Fruit fly (Drosophila melanogaster) whole organism, embryonic: ENCODE data around the gene teq.

Experiments used
- B-H2 ChIP-seq: fragments of 200-800 bp; sonication (Bioruptor generic); optimal IDR thresholded peaks from 2 replicates; lab custom pipeline; 2018; ENCODE audit warnings: missing biosample characterization, mild to moderate bottlenecking, missing genetic modification characterization
- CG1024 ChIP-seq: fragments of 200-800 bp; sonication (Bioruptor generic); IDR thresholded peaks from 2 replicates; pipeline ENCODE4 v1.3.6; 2022; ENCODE audit warnings: missing biosample characterization, missing genetic modification characterization
- CG10543 ChIP-seq: fragments of 200-800 bp; sonication (Bioruptor generic); optimal IDR thresholded peaks from 3 replicates; lab custom pipeline; 2017; ENCODE audit warnings: missing biosample characterization, mild to moderate bottlenecking, missing genetic modification characterization, moderate library complexity
- CG11504 ChIP-seq: fragments of 200-800 bp; sonication (Bioruptor generic); optimal IDR thresholded peaks from 3 replicates; lab custom pipeline; 2019; ENCODE audit warnings: missing biosample characterization, mild to moderate bottlenecking, missing genetic modification characterization, moderate library complexity
- CG12236 ChIP-seq: fragments of 200-800 bp; sonication (Bioruptor generic); optimal IDR thresholded peaks from 2 replicates; lab custom pipeline; 2016; ENCODE audit warnings: missing biosample characterization, missing genetic modification characterization
- CG12744 ChIP-seq: fragments of 200-800 bp; sonication (Bioruptor generic); optimal IDR thresholded peaks from 2 replicates; lab custom pipeline; 2016; ENCODE audit warnings: missing biosample characterization, missing genetic modification characterization
- CG13123 ChIP-seq: fragments of 200-800 bp; sonication (Bioruptor generic); optimal IDR thresholded peaks from 2 replicates; lab custom pipeline; 2016; ENCODE audit warnings: missing biosample characterization, missing genetic modification characterization
- CG13296 ChIP-seq: fragments of 200-800 bp; sonication (Bioruptor generic); optimal IDR thresholded peaks from 3 replicates; lab custom pipeline; 2018; ENCODE audit warnings: missing biosample characterization, mild to moderate bottlenecking, missing genetic modification characterization
- CG13624 ChIP-seq: fragments of 200-800 bp; sonication (Bioruptor generic); optimal IDR thresholded peaks from 2 replicates; lab custom pipeline; 2016; ENCODE audit warnings: missing biosample characterization, missing genetic modification characterization
- CG1647 ChIP-seq: fragments of 200-800 bp; sonication (Bioruptor generic); optimal IDR thresholded peaks from 3 replicates; lab custom pipeline; 2016; ENCODE audit warnings: missing biosample characterization, missing genetic modification characterization
- CG17912 ChIP-seq: fragments of 200-800 bp; sonication (Bioruptor generic); optimal IDR thresholded peaks from 2 replicates; lab custom pipeline; 2018; ENCODE audit warnings: missing biosample characterization, mild to moderate bottlenecking, missing genetic modification characterization
- CG1792 ChIP-seq: fragments of 200-800 bp; sonication (Bioruptor generic); optimal IDR thresholded peaks from 2 replicates; lab custom pipeline; 2016; ENCODE audit warnings: missing biosample characterization, missing genetic modification characterization
- CG2678 ChIP-seq: fragments of 200-800 bp; sonication (Bioruptor generic); optimal IDR thresholded peaks from 3 replicates; lab custom pipeline; 2019; ENCODE audit warnings: missing biosample characterization, mild to moderate bottlenecking, missing genetic modification characterization, moderate library complexity
- CG34376 ChIP-seq: fragments of 200-800 bp; sonication (Bioruptor generic); optimal IDR thresholded peaks from 2 replicates; lab custom pipeline; 2018; ENCODE audit warnings: missing biosample characterization, mild to moderate bottlenecking, missing genetic modification characterization
- CG3847 ChIP-seq: fragments of 200-800 bp; sonication (Bioruptor generic); IDR thresholded peaks from 2 replicates; pipeline ENCODE4 v1.3.6; 2022; ENCODE audit warnings: missing biosample characterization, missing genetic modification characterization
- CG5953 ChIP-seq: fragments of 200-800 bp; sonication (Bioruptor generic); IDR thresholded peaks from 2 replicates; pipeline ENCODE4 v1.3.6; 2022; ENCODE audit warnings: missing biosample characterization, missing genetic modification characterization
- CG7556 ChIP-seq: fragments of 200-800 bp; sonication (Bioruptor generic); optimal IDR thresholded peaks from 2 replicates; lab custom pipeline; 2017; ENCODE audit warnings: missing biosample characterization, mild to moderate bottlenecking, missing genetic modification characterization
- CG7786 ChIP-seq: fragments of 200-800 bp; sonication (Bioruptor generic); optimal IDR thresholded peaks from 2 replicates; lab custom pipeline; 2016; ENCODE audit warnings: missing biosample characterization, missing genetic modification characterization
- CG8281 ChIP-seq: fragments of 200-800 bp; sonication (Bioruptor generic); optimal IDR thresholded peaks from 2 replicates; lab custom pipeline; 2018; ENCODE audit warnings: missing biosample characterization, mild to moderate bottlenecking, missing genetic modification characterization, moderate library complexity
- CG9876 ChIP-seq: fragments of 200-800 bp; sonication (Bioruptor generic); optimal IDR thresholded peaks from 2 replicates; lab custom pipeline; 2016; ENCODE audit warnings: missing biosample characterization, missing genetic modification characterization
- CTCF ChIP-seq: fragments of 200-800 bp; sonication (Bioruptor generic); optimal IDR thresholded peaks from 2 replicates; lab custom pipeline; 2017; ENCODE audit warnings: missing biosample characterization, mild to moderate bottlenecking, missing genetic modification characterization, moderate library complexity
- D19B ChIP-seq: fragments of 200-800 bp; sonication (Bioruptor generic); optimal IDR thresholded peaks from 2 replicates; lab custom pipeline; 2017; ENCODE audit warnings: missing biosample characterization, mild to moderate bottlenecking, missing genetic modification characterization
- Dek ChIP-seq: fragments of 200-800 bp; sonication (Bioruptor generic); optimal IDR thresholded peaks from 3 replicates; lab custom pipeline; 2019; ENCODE audit warnings: missing biosample characterization, mild to moderate bottlenecking, missing genetic modification characterization, moderate library complexity
- E2f2 ChIP-seq: fragments of 200-800 bp; sonication (Bioruptor generic); IDR thresholded peaks from 2 replicates; pipeline ENCODE4 v1.3.6; 2022; ENCODE audit warnings: missing biosample characterization, missing genetic modification characterization
- ERR ChIP-seq: fragments of 200-800 bp; sonication (Bioruptor generic); optimal IDR thresholded peaks from 2 replicates; lab custom pipeline; 2016; ENCODE audit warnings: missing biosample characterization, missing genetic modification characterization
- HLH54F ChIP-seq: fragments of 200-800 bp; sonication (Bioruptor generic); optimal IDR thresholded peaks from 3 replicates; lab custom pipeline; 2016; ENCODE audit warnings: missing biosample characterization, missing genetic modification characterization
- Hand ChIP-seq: fragments of 200-800 bp; sonication (Bioruptor generic); optimal IDR thresholded peaks from 2 replicates; lab custom pipeline; 2017; ENCODE audit warnings: mild to moderate bottlenecking, missing biosample characterization, missing genetic modification reagents, missing genetic modification characterization
- Lhr ChIP-seq: fragments of 200-800 bp; sonication (Bioruptor generic); optimal IDR thresholded peaks from 3 replicates; lab custom pipeline; 2017; ENCODE audit warnings: mild to moderate bottlenecking, missing biosample characterization, missing genetic modification reagents, missing genetic modification characterization
- MBD-R2 ChIP-seq: fragments of 200-800 bp; sonication (Bioruptor generic); IDR thresholded peaks from 2 replicates; pipeline ENCODE4 v1.3.6; 2022; ENCODE audit warnings: missing biosample characterization, missing genetic modification characterization
- Meics ChIP-seq: fragments of 200-800 bp; sonication (Bioruptor generic); optimal IDR thresholded peaks from 2 replicates; lab custom pipeline; 2017; ENCODE audit warnings: missing biosample characterization, mild to moderate bottlenecking, missing genetic modification characterization
- Nf-YB ChIP-seq: fragments of 200-800 bp; sonication (Bioruptor generic); optimal IDR thresholded peaks from 3 replicates; lab custom pipeline; 2019; ENCODE audit warnings: missing biosample characterization, mild to moderate bottlenecking, missing genetic modification characterization, moderate library complexity
- Trl ChIP-seq, 3 experiments: fragments of >200 bp in 2 of 3; fragments of 200-800 bp in 1 of 3; sonication (Bioruptor generic) in 1 of 3; optimal IDR thresholded peaks; 2 replicates in 1 of 3; 3 replicates in 2 of 3; lab custom pipeline; 2016 to 2017; ENCODE audit warnings: missing biosample characterization in 1 of 3, missing genetic modification characterization in 1 of 3
- ash1 ChIP-seq: fragments of 200-800 bp; sonication (Bioruptor generic); optimal IDR thresholded peaks from 2 replicates; lab custom pipeline; 2018; ENCODE audit warnings: missing biosample characterization, mild to moderate bottlenecking, missing genetic modification characterization
- cas ChIP-seq: fragments of 200-800 bp; sonication (Bioruptor generic); IDR thresholded peaks from 2 replicates; pipeline ENCODE4 v1.3.6; 2022; ENCODE audit warnings: missing biosample characterization, missing genetic modification characterization
- cato ChIP-seq: fragments of 200-800 bp; sonication (Bioruptor generic); optimal IDR thresholded peaks from 2 replicates; lab custom pipeline; 2016; ENCODE audit warnings: missing biosample characterization, missing genetic modification characterization, borderline replicate concordance
- chif ChIP-seq, 2 experiments: fragments of 200-800 bp; sonication (Bioruptor generic); optimal IDR thresholded peaks; 3 replicates each; lab custom pipeline; 2016; ENCODE audit warnings: missing biosample characterization in 2 of 2, missing genetic modification characterization in 2 of 2
- corto ChIP-seq: fragments of 200-800 bp; sonication (Bioruptor generic); optimal IDR thresholded peaks from 2 replicates; lab custom pipeline; 2016; ENCODE audit warnings: missing biosample characterization, mild to moderate bottlenecking, missing genetic modification characterization, moderate library complexity
- crol ChIP-seq: fragments of 200-800 bp; sonication (Bioruptor generic); IDR thresholded peaks from 2 replicates; pipeline ENCODE4 v1.3.6; 2022; ENCODE audit warnings: missing biosample characterization, missing genetic modification characterization
- crp ChIP-seq, 2 experiments: fragments of 200-800 bp; sonication (Bioruptor generic); optimal IDR thresholded peaks; 2 replicates in 1 of 2; 3 replicates in 1 of 2; lab custom pipeline; 2017; ENCODE audit warnings: missing biosample characterization in 2 of 2, missing genetic modification characterization in 2 of 2, mild to moderate bottlenecking in 1 of 2, moderate library complexity in 1 of 2
- eve ChIP-seq, 2 experiments: fragments of >200 bp; optimal IDR thresholded peaks; 2 replicates each; lab custom pipeline; 2017; ENCODE audit warnings: missing biosample characterization in 2 of 2, missing genetic modification characterization in 2 of 2
- exex ChIP-seq: fragments of 200-800 bp; sonication (Bioruptor generic); optimal IDR thresholded peaks from 4 replicates; lab custom pipeline; 2018; ENCODE audit warnings: missing biosample characterization, mild to moderate bottlenecking, missing genetic modification characterization, moderate library complexity
- fd102C ChIP-seq: fragments of 200-800 bp; sonication (Bioruptor generic); optimal IDR thresholded peaks from 2 replicates; lab custom pipeline; 2018; ENCODE audit warnings: missing biosample characterization, mild to moderate bottlenecking, missing genetic modification characterization, moderate library complexity
- klu ChIP-seq: fragments of 200-800 bp; sonication (Bioruptor generic); IDR thresholded peaks from 2 replicates; pipeline ENCODE4 v1.3.6; 2022; ENCODE audit warnings: missing biosample characterization, missing genetic modification characterization
- lola ChIP-seq, 3 experiments: fragments of >200 bp in 2 of 3; fragments of 200-800 bp in 1 of 3; sonication (Bioruptor generic) in 1 of 3; optimal IDR thresholded peaks; 2 replicates each; lab custom pipeline; 2017 to 2019; ENCODE audit warnings: missing biosample characterization in 3 of 3, missing genetic modification characterization in 3 of 3, mild to moderate bottlenecking in 1 of 3, moderate library complexity in 1 of 3
- pfk ChIP-seq: fragments of 200-800 bp; sonication (Bioruptor generic); optimal IDR thresholded peaks from 2 replicates; lab custom pipeline; 2018; ENCODE audit warnings: missing biosample characterization, mild to moderate bottlenecking, missing genetic modification characterization, moderate library complexity
- prd ChIP-seq, 3 experiments: fragments of >200 bp in 2 of 3; fragments of 200-800 bp in 1 of 3; sonication (Bioruptor generic) in 1 of 3; optimal IDR thresholded peaks in 2 of 3; IDR thresholded peaks in 1 of 3; 2 replicates in 2 of 3; 3 replicates in 1 of 3; pipeline versions ENCODE4 v1.3.6 to Lab custom; 2017 to 2022; ENCODE audit warnings: missing biosample characterization in 1 of 3, missing genetic modification characterization in 1 of 3
- repo ChIP-seq: fragments of 200-800 bp; sonication (Bioruptor generic); optimal IDR thresholded peaks from 2 replicates; lab custom pipeline; 2016; ENCODE audit warnings: missing biosample characterization, missing genetic modification characterization
- schlank ChIP-seq: fragments of 200-800 bp; sonication (Bioruptor generic); optimal IDR thresholded peaks from 2 replicates; lab custom pipeline; 2018; ENCODE audit warnings: missing biosample characterization, mild to moderate bottlenecking, missing genetic modification characterization
- sob ChIP-seq: fragments of 200-800 bp; sonication (Bioruptor generic); IDR thresholded peaks from 2 replicates; pipeline ENCODE4 v1.3.6; 2022; ENCODE audit warnings: missing biosample characterization, missing genetic modification characterization
- yki ChIP-seq: fragments of >200 bp; optimal IDR thresholded peaks from 3 replicates; lab custom pipeline; 2018

The teq gene

dm6 chr3L:9065997-9066441 is 8.4 kb upstream of the teq start, which contains the start of gene Argk1 (continued):
- TF ChIP-seq MBD-R2 (GFP tag; lab: Robert Waterston, UW) (peak; percentile 13; the same call in 1 of the 2 replicates), HLH54F (peak; percentile 39), CG13624 (GFP tag; lab: Kevin White, UChicago) (no peak), cas (no peak), E2f2 (GFP tag; lab: Robert Waterston, UW) (peak; percentile 44; the same call in 1 of the 2 replicates), klu (0 out of 2 replicates have a peak, but pooled peaks have one; percentile 29), ERR (GFP tag; lab: Kevin White, UChicago) (no peak), CG8281 (tag; lab: Kevin White, UChicago) (no peak), CG1024 (GFP tag; lab: Robert Waterston, UW) (no peak), CG9876 (GFP tag; lab: Kevin White, UChicago) (no peak), B-H2 (GFP tag; lab: Kevin White, UChicago) (peak; percentile 30), CG11504 (tag; lab: Kevin White, UChicago) (no peak), repo (GFP tag; lab: Kevin White, UChicago) (no peak), CG5953 (GFP tag; lab: Robert Waterston, UW) (no peak; the same call in 1 of the 2 replicates), schlank (no peak), crp (GFP tag; optimal IDR thresholded peaks at IDR 0.05; lab: Kevin White, UChicago) (no peak), CG13123 (GFP tag; lab: Kevin White, UChicago) (peak; percentile 1), CG34376 (GFP tag; lab: Kevin White, UChicago) (no peak), CG7556 (GFP tag; lab: Kevin White, UChicago) (peak; percentile 78), CG7786 (GFP tag; lab: Kevin White, UChicago) (peak; percentile 35), Hand (GFP tag; lab: Kevin White, UChicago) (peak; percentile 86), CG10543 (GFP tag; lab: Kevin White, UChicago) (peak; percentile 50), CG13296 (GFP tag; lab: Kevin White, UChicago) (peak; percentile 3), pfk (GFP tag; lab: Kevin White, UChicago) (no peak), cato (GFP tag; lab: Kevin White, UChicago) (no peak), CG2678 (tag; lab: Kevin White, UChicago) (peak; percentile 62), fd102C (no peak), D19B (GFP tag; lab: Kevin White, UChicago) (no peak), CG1647 (no peak), eve (GFP tag; optimal IDR thresholded peaks at IDR 0.05; lab: Kevin White, UChicago) (peak in 1 of 2 experiments; percentile 61), CTCF (GFP tag; lab: Kevin White, UChicago) (no peak), CG3847 (GFP tag; lab: Robert Waterston, UW) (peak; percentile 62), sob (GFP tag; lab: Robert Waterston, UW) (peak; percentile 66), Lhr (GFP tag; lab: Kevin White, UChicago) (no peak), Meics (GFP tag; lab: Kevin White, UChicago) (peak; percentile 62), yki (lab: Kevin White, UChicago) (no peak), CG1792 (GFP tag; lab: Kevin White, UChicago) (no peak), exex (no peak), chif (GFP tag; optimal IDR thresholded peaks at IDR 0.05; lab: Kevin White, UChicago) (no peak), CG12744 (GFP tag; lab: Kevin White, UChicago) (no peak), prd (optimal IDR thresholded peaks at IDR 0.05; lab: Kevin White, UChicago) (no peak), prd (GFP tag; IDR thresholded peaks at IDR 0.05; lab: Robert Waterston, UW) (peak; percentile 39; the same call in 1 of the 3 replicates), Nf-YB (peak; percentile 24), Dek (tag; lab: Kevin White, UChicago) (peak; percentile 55), Trl (optimal IDR thresholded peaks at IDR 0.05; lab: Kevin White, UChicago) (peak; percentile 31 to 57), Trl (GFP tag; optimal IDR thresholded peaks at IDR 0.05; lab: Kevin White, UChicago) (no peak), corto (GFP tag; lab: Kevin White, UChicago) (no peak), lola (GFP tag; optimal IDR thresholded peaks at IDR 0.05; lab: Kevin White, UChicago) (no peak), ash1 (GFP tag; lab: Kevin White, UChicago) (no peak), crol (GFP tag; lab: Robert Waterston, UW) (no peak), CG17912 (GFP tag; lab: Kevin White, UChicago) (no peak), CG12236 (GFP tag; lab: Kevin White, UChicago) (no peak)
